Worm (Caenorhabditis elegans) whole organism, L1 larva: Measurements from ENCODE around the gene C04H4.1.

Source experiments
- Y116A8C.19 ChIP-seq: sonication (generic microtip); optimal IDR thresholded peaks from 2 replicates; lab custom pipeline; 2016; ENCODE audit warnings: missing compliant biosample characterization, missing genetic modification characterization, borderline replicate concordance
- alr-1 ChIP-seq: fragments of 200-800 bp; sonication (Bioruptor generic); optimal IDR thresholded peaks from 2 replicates; lab custom pipeline; 2018; ENCODE audit warnings: borderline replicate concordance, mild to moderate bottlenecking, missing genetic modification characterization, missing compliant biosample characterization
- blmp-1 ChIP-seq: fragments of 150-350 bp; optimal IDR thresholded peaks from 2 replicates; lab custom pipeline; 2014; ENCODE audit warnings: missing biosample characterization, missing genetic modification characterization
- ceh-63 ChIP-seq: fragments of 200-800 bp; sonication (Bioruptor generic); optimal IDR thresholded peaks from 2 replicates; lab custom pipeline; 2018; ENCODE audit warnings: mild to moderate bottlenecking, missing genetic modification characterization, missing compliant biosample characterization
- dsc-1 ChIP-seq: sonication (generic microtip); optimal IDR thresholded peaks from 2 replicates; lab custom pipeline; 2016; ENCODE audit warnings: mild to moderate bottlenecking, missing genetic modification characterization, missing compliant biosample characterization
- efl-1 ChIP-seq, 4 experiments: fragments of 150-350 bp; optimal IDR thresholded peaks in 3 of 4; peaks in 1 of 4; 1 replicate in 1 of 4; 2 replicates in 3 of 4; lab custom pipeline; 2014; ENCODE audit warnings: missing biosample characterization in 2 of 4, missing genetic modification characterization in 2 of 4, missing genetic modification reagents in 2 of 4
- egl-13 ChIP-seq: sonication (generic microtip); optimal IDR thresholded peaks from 2 replicates; lab custom pipeline; 2016; ENCODE audit warnings: missing genotype, missing genetic modification reagents, missing genetic modification characterization, missing compliant biosample characterization
- elt-3 ChIP-seq, 6 experiments: fragments of 150-350 bp in 1 of 6; sonication (generic microtip); optimal IDR thresholded peaks; 2 replicates each; lab custom pipeline; 2017 to 2018; ENCODE audit warnings: missing biosample characterization in 6 of 6, missing genetic modification characterization in 6 of 6, inconsistent platforms in 1 of 6
- fkh-10 ChIP-seq: sonication (generic microtip); optimal IDR thresholded peaks from 2 replicates; lab custom pipeline; 2017; ENCODE audit warnings: missing biosample characterization, missing genetic modification reagents, missing genetic modification characterization
- fkh-8 ChIP-seq: sonication (generic microtip); optimal IDR thresholded peaks from 2 replicates; lab custom pipeline; 2016; ENCODE audit warnings: mild to moderate bottlenecking, missing genetic modification characterization, missing compliant biosample characterization
- fos-1 ChIP-seq: fragments of 150-350 bp; optimal IDR thresholded peaks from 2 replicates; lab custom pipeline; 2014; ENCODE audit warnings: missing biosample characterization, missing genetic modification characterization
- hlh-17 ChIP-seq: fragments of 200-800 bp; sonication (Bioruptor generic); optimal IDR thresholded peaks from 2 replicates; lab custom pipeline; 2018; ENCODE audit warnings: missing genetic modification characterization, mild to moderate bottlenecking, missing compliant biosample characterization, moderate library complexity, borderline replicate concordance
- irx-1 ChIP-seq: sonication (generic microtip); optimal IDR thresholded peaks from 2 replicates; lab custom pipeline; 2016; ENCODE audit warnings: missing genetic modification characterization, missing compliant biosample characterization
- lin-14 ChIP-seq: fragments of 200-800 bp; sonication (Bioruptor generic); optimal IDR thresholded peaks from 2 replicates; lab custom pipeline; 2018; ENCODE audit warnings: mild to moderate bottlenecking, missing genetic modification characterization, moderate library complexity, missing compliant biosample characterization
- lin-39 ChIP-seq: fragments of 150-350 bp; optimal IDR thresholded peaks from 2 replicates; lab custom pipeline; 2014; ENCODE audit warnings: missing biosample characterization, missing genetic modification reagents, missing genetic modification characterization
- mdl-1 ChIP-seq, 2 experiments: fragments of 150-350 bp; optimal IDR thresholded peaks; 2 replicates each; lab custom pipeline; 2014 to 2017; ENCODE audit warnings: missing biosample characterization in 2 of 2, missing genetic modification characterization in 2 of 2, inconsistent platforms in 1 of 2
- nhr-11 ChIP-seq: fragments of 150-350 bp; optimal IDR thresholded peaks from 2 replicates; lab custom pipeline; 2014; ENCODE audit warnings: missing biosample characterization, missing genetic modification characterization
- nhr-20 ChIP-seq: sonication (generic microtip); optimal IDR thresholded peaks from 2 replicates; lab custom pipeline; 2016; ENCODE audit warnings: mild to moderate bottlenecking, missing genetic modification characterization, missing compliant biosample characterization
- nhr-237 ChIP-seq: fragments of 150-350 bp; optimal IDR thresholded peaks from 2 replicates; lab custom pipeline; 2014; ENCODE audit warnings: missing biosample characterization, missing genetic modification characterization
- nhr-47 ChIP-seq: sonication (generic microtip); optimal IDR thresholded peaks from 2 replicates; lab custom pipeline; 2016; ENCODE audit warnings: mild to moderate bottlenecking, missing genetic modification characterization, moderate library complexity, missing compliant biosample characterization
- nhr-71 ChIP-seq: sonication (generic microtip); optimal IDR thresholded peaks from 2 replicates; lab custom pipeline; 2016; ENCODE audit warnings: mild to moderate bottlenecking, missing genetic modification characterization, moderate library complexity, missing compliant biosample characterization
- nhr-77 ChIP-seq: fragments of 150-350 bp; optimal IDR thresholded peaks from 2 replicates; lab custom pipeline; 2014; ENCODE audit warnings: missing biosample characterization, missing genetic modification characterization
- nhr-85 ChIP-seq: sonication (generic microtip); peaks from one replicate; lab custom pipeline; 2016; ENCODE audit warnings: missing genetic modification characterization, inconsistent platforms, missing compliant biosample characterization
- pqm-1 ChIP-seq: sonication (generic microtip); optimal IDR thresholded peaks from 3 replicates; lab custom pipeline; 2017; ENCODE audit warnings: missing biosample characterization, missing genetic modification characterization
- rnt-1 ChIP-seq: sonication (generic microtip); optimal IDR thresholded peaks from 2 replicates; lab custom pipeline; 2016; ENCODE audit warnings: mild to moderate bottlenecking, missing genetic modification characterization, moderate library complexity, missing compliant biosample characterization
- skn-1 ChIP-seq: fragments of 150-350 bp; optimal IDR thresholded peaks from 2 replicates; lab custom pipeline; 2014; ENCODE audit warnings: missing biosample characterization, missing genetic modification characterization
- snpc-4 ChIP-seq: fragments of 150-350 bp; optimal IDR thresholded peaks from 2 replicates; lab custom pipeline; 2014; ENCODE audit warnings: missing biosample characterization, missing genetic modification characterization
- snu-23 ChIP-seq: sonication (generic microtip); optimal IDR thresholded peaks from 2 replicates; lab custom pipeline; 2016; ENCODE audit warnings: missing genetic modification characterization, missing compliant biosample characterization
- sox-4 ChIP-seq: sonication (generic microtip); optimal IDR thresholded peaks from 2 replicates; lab custom pipeline; 2016; ENCODE audit warnings: missing genetic modification characterization, missing compliant biosample characterization
- sptf-1 ChIP-seq: fragments of 150-350 bp; optimal IDR thresholded peaks from 2 replicates; lab custom pipeline; 2014; ENCODE audit warnings: missing biosample characterization, missing genetic modification characterization
- tbx-2 ChIP-seq: sonication (generic microtip); optimal IDR thresholded peaks from 2 replicates; lab custom pipeline; 2016; ENCODE audit warnings: missing genetic modification characterization, missing compliant biosample characterization
- tlp-1 ChIP-seq: fragments of 150-350 bp; optimal IDR thresholded peaks from 2 replicates; lab custom pipeline; 2014; ENCODE audit warnings: missing biosample characterization, missing genetic modification characterization
- unc-130 ChIP-seq: fragments of 150-350 bp; optimal IDR thresholded peaks from 2 replicates; lab custom pipeline; 2017; ENCODE audit warnings: missing biosample characterization, missing genetic modification characterization, inconsistent platforms
- unc-62 ChIP-seq: fragments of 150-350 bp; optimal IDR thresholded peaks from 2 replicates; lab custom pipeline; 2014; ENCODE audit warnings: missing biosample characterization, missing genetic modification reagents, missing genetic modification characterization
- unc-86 ChIP-seq: sonication (generic microtip); optimal IDR thresholded peaks from 2 replicates; lab custom pipeline; 2016; ENCODE audit warnings: missing genetic modification characterization, missing compliant biosample characterization
- zip-4 ChIP-seq: fragments of 200-800 bp; sonication (Bioruptor generic); optimal IDR thresholded peaks from 2 replicates; lab custom pipeline; 2018; ENCODE audit warnings: mild to moderate bottlenecking, missing genetic modification characterization, moderate library complexity, missing compliant biosample characterization

C04H4.1 gene

ce11 chrII:7945168-7945567 lies 13.5 kb upstream of the C04H4.1 start, which contains the start of gene dbt-1 (continued):
- TF ChIP-seq lin-39 (tag; lab: Kevin White, UChicago) (peak; percentile 86), tbx-2 (tag; lab: Kevin White, UChicago) (peak; percentile 92), Y116A8C.19 (tag; lab: Kevin White, UChicago) (no peak), sptf-1 (no peak), nhr-11 (tag; lab: Kevin White, UChicago) (peak; percentile 88)

DNA sequence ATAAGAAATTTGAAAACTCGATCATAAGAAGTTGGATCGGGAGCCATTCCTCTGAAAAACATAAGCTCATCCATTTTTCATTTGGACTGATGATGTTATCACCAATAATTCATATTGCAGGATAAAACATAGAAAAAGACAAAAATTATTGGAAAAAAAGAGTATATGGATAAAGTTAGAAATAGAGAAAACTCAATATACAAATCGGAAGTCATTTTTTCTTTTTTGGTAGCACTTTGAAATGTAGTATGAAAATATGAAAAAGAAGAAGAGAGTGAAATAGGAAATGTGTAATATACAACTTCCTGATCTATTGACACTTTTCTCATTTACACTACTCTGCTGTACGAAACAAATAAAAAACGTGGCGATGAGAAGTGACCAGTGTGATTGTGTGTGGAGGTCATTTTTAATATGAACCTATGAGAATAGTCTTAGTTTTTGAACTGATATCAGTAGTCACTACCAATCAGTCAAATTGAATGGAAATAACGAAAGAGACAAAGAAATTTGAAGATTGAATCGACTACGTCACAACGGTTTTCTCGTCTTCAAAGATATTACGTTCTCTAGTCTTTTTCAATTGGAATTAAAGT lies 11.7 kb upstream of the C04H4.1 start, which contains the start of gene ZK669.5:
ZK669.5 (minus strand) TSS at position 51 of the 596 bp plus-strand sequence.
- TF ChIP-seq nhr-85 (tag; lab: Kevin White, UChicago) (peak; percentile 62), mdl-1 (tag; optimal IDR thresholded peaks at IDR 0.05; lab: Kevin White, UChicago) (no peak), tlp-1 (tag; lab: Kevin White, UChicago) (no peak), lin-14 (GFP tag; lab: Kevin White, UChicago) (peak; percentile 44), blmp-1 (tag; lab: Kevin White, UChicago) (peak; percentile 27), egl-13 (tag; lab: Kevin White, UChicago) (peak; percentile 12), elt-3 (tag; optimal IDR thresholded peaks at IDR 0.05; lab: Kevin White, UChicago) (peak in 1 of 6 experiments; percentile 27), snu-23 (GFP tag; lab: Kevin White, UChicago) (peak; percentile 7), nhr-20 (tag; lab: Kevin White, UChicago) (peak; percentile 11)

ce11 chrII:7948278-7948677 lies 10.4 kb upstream of the C04H4.1 start:
- TF ChIP-seq fos-1 (no peak), hlh-17 (GFP tag; lab: Kevin White, UChicago) (no peak), fkh-10 (GFP tag; lab: Kevin White, UChicago) (no peak), efl-1 (optimal IDR thresholded peaks at IDR 0.05; lab: Kevin White, UChicago) (no peak), efl-1 (GFP tag; optimal IDR thresholded peaks at IDR 0.05 in 1 of 2; lab: Kevin White, UChicago) (peak in 1 of 2 experiments; percentile 69), ceh-63 (GFP tag; lab: Kevin White, UChicago) (no peak), nhr-71 (tag; lab: Kevin White, UChicago) (peak; percentile 8), zip-4 (no peak), dsc-1 (tag; lab: Kevin White, UChicago) (no peak), skn-1 (tag; lab: Kevin White, UChicago) (no peak)
- TF ChIP-seq, all 84 proteins: peak for 2

ce11 chrII:7955548-7955947 lies 3.1 kb upstream of the C04H4.1 start:
- TF ChIP-seq snpc-4 (tag; lab: Kevin White, UChicago) = no peak
- TF ChIP-seq unc-86 (tag; lab: Kevin White, UChicago) = peak; percentile 53

DNA sequence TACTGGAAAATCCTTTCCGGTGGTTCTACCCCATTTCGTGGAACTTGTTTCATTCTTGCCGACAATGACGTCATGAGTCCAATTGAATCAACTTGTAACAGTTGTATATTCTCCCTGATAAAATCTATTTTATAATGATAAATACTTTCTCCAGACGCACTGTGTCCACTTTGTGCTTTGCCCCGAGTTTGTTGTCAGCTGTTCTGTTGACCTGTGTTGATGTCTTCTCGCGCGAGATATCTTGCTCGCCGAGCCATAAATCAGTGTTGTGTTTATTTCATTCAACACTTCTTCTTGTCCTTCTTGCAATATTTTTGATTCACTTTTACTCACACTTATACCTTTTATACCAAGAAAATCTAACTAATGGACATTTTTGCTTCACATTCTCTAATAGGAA lies 3.5 kb downstream of the C04H4.1 start:
- peak; percentile 2 for TF ChIP-seq fkh-8 (tag; lab: Kevin White, UChicago)
- no peak for TF ChIP-seq unc-62 (GFP tag; lab: Kevin White, UChicago)
- TF ChIP-seq nhr-71 (tag; lab: Kevin White, UChicago) = peak; percentile 43
- TF ChIP-seq efl-1 (optimal IDR thresholded peaks at IDR 0.05; lab: Kevin White, UChicago) = no peak
- TF ChIP-seq efl-1 (GFP tag; optimal IDR thresholded peaks at IDR 0.05 in 1 of 2; lab: Kevin White, UChicago) = no peak
- peak; percentile 13 for TF ChIP-seq rnt-1

ce11 chrII:7968393-7968792 lies 9.7 kb downstream of the C04H4.1 start:
- TF ChIP-seq irx-1 (tag; lab: Kevin White, UChicago) (no peak), nhr-237 (no peak), nhr-71 (tag; lab: Kevin White, UChicago) (peak; percentile 39), fkh-8 (tag; lab: Kevin White, UChicago) (peak; percentile 9), nhr-77 (tag; lab: Kevin White, UChicago) (no peak), unc-130 (tag; lab: Kevin White, UChicago) (no peak), pqm-1 (tag; lab: Kevin White, UChicago) (no peak), blmp-1 (tag; lab: Kevin White, UChicago) (no peak), sox-4 (no peak), nhr-47 (tag; lab: Kevin White, UChicago) (peak; percentile 45), alr-1 (tag; lab: Kevin White, UChicago) (no peak)
